Fruit fly (Drosophila melanogaster): ENCODE results near the gene Fgop2.

Gene Fgop2

dm6 chr2L:6945088-6945487 is at the start of gene Fgop2:
Gene Fgop2, minus strand, starts transcription at chr2L:6945289.
- TF ChIP-seq CTCF (optimal IDR thresholded peaks at IDR 0.05): no peak
- no peak for TF ChIP-seq CG8478 (optimal IDR thresholded peaks at IDR 0.05)

dm6 chr2L:6991085-6991484 is 46.0 kb upstream of the Fgop2 start:
- no peak for TF ChIP-seq CTCF (optimal IDR thresholded peaks at IDR 0.05)
- TF ChIP-seq CG8478 (optimal IDR thresholded peaks at IDR 0.05): no peak

- peak; percentile 38 to 72 for TF ChIP-seq CTCF (optimal IDR thresholded peaks at IDR 0.05)
- no peak for TF ChIP-seq CG8478 (optimal IDR thresholded peaks at IDR 0.05)
Measured at dm6 chr2L:6971597-6972036, 26.5 kb upstream of the Fgop2 start, which contains the start of gene snRNP-U1-70K. Gene snRNP-U1-70K, minus strand, starts transcription at chr2L:6971737.

dm6 chr2L:6970813-6971212 is 25.7 kb upstream of the Fgop2 start:
- TF ChIP-seq CG8478 (optimal IDR thresholded peaks at IDR 0.05): no peak
- TF ChIP-seq CTCF (optimal IDR thresholded peaks at IDR 0.05): no peak

- peak; percentile 50 for TF ChIP-seq CTCF (optimal IDR thresholded peaks at IDR 0.05)
- TF ChIP-seq CG8478 (optimal IDR thresholded peaks at IDR 0.05): no peak
Measured at dm6 chr2L:6968013-6968517, 23.0 kb upstream of the Fgop2 start.

dm6 chr2L:6967422-6968012 is 22.4 kb upstream of the Fgop2 start, which contains the start of gene Sumo:
Gene Sumo, minus strand, starts transcription at chr2L:6967644.
- no peak for TF ChIP-seq CTCF (optimal IDR thresholded peaks at IDR 0.05)
- TF ChIP-seq CG8478 (optimal IDR thresholded peaks at IDR 0.05): no peak

dm6 chr2L:6966309-6966708 is 21.2 kb upstream of the Fgop2 start:
- TF ChIP-seq CG8478 (optimal IDR thresholded peaks at IDR 0.05) (no peak), CTCF (optimal IDR thresholded peaks at IDR 0.05) (no peak)

dm6 chr2L:6964632-6965031 is 19.5 kb upstream of the Fgop2 start:
- TF ChIP-seq CTCF (optimal IDR thresholded peaks at IDR 0.05) (no peak), CG8478 (optimal IDR thresholded peaks at IDR 0.05) (no peak)

- TF ChIP-seq CTCF (optimal IDR thresholded peaks at IDR 0.05) (no peak), CG8478 (optimal IDR thresholded peaks at IDR 0.05) (no peak)
Measured at dm6 chr2L:6964022-6964434, 18.9 kb upstream of the Fgop2 start, which contains the start of the genes sip2 and Coprox. Gene sip2, minus strand, starts transcription at chr2L:6964074. Gene Coprox, plus strand, starts transcription at chr2L:6964421.

dm6 chr2L:6960165-6960564 is 15.1 kb upstream of the Fgop2 start, which contains the start of the genes Atac1 and Hmgcl:
Gene Atac1, minus strand, starts transcription at chr2L:6960328.
Gene Hmgcl, plus strand, starts transcription at chr2L:6960377.
- no peak for TF ChIP-seq CG8478 (optimal IDR thresholded peaks at IDR 0.05)
- TF ChIP-seq CTCF (optimal IDR thresholded peaks at IDR 0.05): no peak

- TF ChIP-seq CTCF (optimal IDR thresholded peaks at IDR 0.05): no peak
- no peak for TF ChIP-seq CG8478 (optimal IDR thresholded peaks at IDR 0.05)
Measured at dm6 chr2L:6956725-6957124, 11.6 kb upstream of the Fgop2 start, which contains the start of the genes CG13775 and CG3430. Gene CG13775, minus strand, starts transcription at chr2L:6956950. Gene CG3430, plus strand, starts transcription at chr2L:6957008.

- TF ChIP-seq CTCF (optimal IDR thresholded peaks at IDR 0.05): no peak
Measured at dm6 chr2L:6950096-6950495, 5.0 kb upstream of the Fgop2 start, which contains the start of the genes Gas41 and SA1. Gene Gas41, minus strand, starts transcription at chr2L:6950207. Gene SA1, plus strand, starts transcription at chr2L:6950421.

dm6 chr2L:6948540-6948942 is 3.5 kb upstream of the Fgop2 start, which contains the start of gene ihog:
Gene ihog, minus strand, starts transcription at chr2L:6948808.
- TF ChIP-seq CTCF (optimal IDR thresholded peaks at IDR 0.05) (peak in 1 of 2 experiments; percentile 9), CG8478 (optimal IDR thresholded peaks at IDR 0.05) (no peak)

- TF ChIP-seq CTCF (optimal IDR thresholded peaks at IDR 0.05) (no peak), CG8478 (optimal IDR thresholded peaks at IDR 0.05) (no peak)
Measured at dm6 chr2L:6942714-6943113, 2.4 kb downstream of the Fgop2 start, which contains the start of gene CG18304. Gene CG18304, minus strand, starts transcription at chr2L:6942814.

- TF ChIP-seq CG8478 (optimal IDR thresholded peaks at IDR 0.05): no peak
- TF ChIP-seq CTCF (optimal IDR thresholded peaks at IDR 0.05): no peak
Measured at dm6 chr2L:6941731-6942130, 3.4 kb downstream of the Fgop2 start.

- TF ChIP-seq CTCF (optimal IDR thresholded peaks at IDR 0.05) (peak in 1 of 2 experiments; percentile 35), CG8478 (optimal IDR thresholded peaks at IDR 0.05) (no peak)
Measured at dm6 chr2L:6939698-6940097, 5.4 kb downstream of the Fgop2 start.
